Worm (Caenorhabditis elegans) whole organism, young adult: ENCODE results near the gene F22E5.7.

Experiments
- B0336.3 ChIP-seq: fragments of 200-800 bp; sonication (Bioruptor generic); IDR thresholded peaks from 2 replicates; pipeline ENCODE4 v1.3.6; 2022; ENCODE audit warnings: missing genetic modification characterization, missing compliant biosample characterization
- F10E7.11 ChIP-seq: sonication (generic microtip); optimal IDR thresholded peaks from 2 replicates; lab custom pipeline; 2017; ENCODE audit warnings: mild to moderate bottlenecking, missing genetic modification characterization, moderate library complexity, missing compliant biosample characterization
- F22D6.2 ChIP-seq: sonication (generic microtip); optimal IDR thresholded peaks from 2 replicates; lab custom pipeline; 2016; ENCODE audit warnings: mild to moderate bottlenecking, missing genetic modification characterization, missing compliant biosample characterization
- F23B12.7 ChIP-seq: sonication (generic microtip); optimal IDR thresholded peaks from 2 replicates; lab custom pipeline; 2017; ENCODE audit warnings: missing genetic modification characterization, mild to moderate bottlenecking, missing compliant biosample characterization, antibody characterized with exemption, moderate library complexity; ENCODE audit not compliant: insufficient read depth
- dpff-1 ChIP-seq: sonication (generic microtip); optimal IDR thresholded peaks from 2 replicates; lab custom pipeline; 2017; ENCODE audit warnings: mild to moderate bottlenecking, missing genetic modification characterization, missing compliant biosample characterization
- ets-4 ChIP-seq: fragments of 200-800 bp; sonication (Bioruptor generic); optimal IDR thresholded peaks from 2 replicates; lab custom pipeline; 2018; ENCODE audit warnings: mild to moderate bottlenecking, missing genetic modification characterization, missing compliant biosample characterization
- fkh-3 ChIP-seq: sonication (generic microtip); optimal IDR thresholded peaks from 2 replicates; lab custom pipeline; 2016; ENCODE audit warnings: mild to moderate bottlenecking, missing genetic modification characterization, missing compliant biosample characterization
- lag-1 ChIP-seq: fragments of 200-800 bp; sonication (Bioruptor generic); IDR thresholded peaks from 2 replicates; pipeline ENCODE4 v1.3.6; 2022; ENCODE audit warnings: missing genetic modification reagents, missing genetic modification characterization, missing compliant biosample characterization
- nfya-1 ChIP-seq: sonication (generic microtip); optimal IDR thresholded peaks from 2 replicates; lab custom pipeline; 2017; ENCODE audit warnings: antibody characterized with exemption, missing compliant biosample characterization, missing genetic modification characterization, borderline replicate concordance; ENCODE audit not compliant: insufficient read depth
- nhr-80 ChIP-seq: sonication (generic microtip); optimal IDR thresholded peaks from 2 replicates; lab custom pipeline; 2016; ENCODE audit warnings: missing genetic modification characterization, missing compliant biosample characterization
- snpc-4 ChIP-seq, 5 experiments: fragments of 150-350 bp in 1 of 5; sonication (generic microtip) in 4 of 5; optimal IDR thresholded peaks; 2 replicates each; lab custom pipeline; 2014 to 2018; ENCODE audit warnings: missing genetic modification characterization in 5 of 5, missing biosample characterization in 3 of 5, antibody characterized with exemption in 2 of 5, mild to moderate bottlenecking in 2 of 5, missing compliant biosample characterization in 2 of 5, missing genotype in 2 of 5, moderate library complexity in 2 of 5, missing genetic modification reagents in 1 of 5
- unc-130 ChIP-seq: sonication (generic microtip); optimal IDR thresholded peaks from 2 replicates; lab custom pipeline; 2016; ENCODE audit warnings: missing genetic modification reagents, missing genetic modification characterization, missing compliant biosample characterization
- unc-62 ChIP-seq: fragments of 150-350 bp; optimal IDR thresholded peaks from 2 replicates; lab custom pipeline; 2014; ENCODE audit warnings: missing biosample characterization, missing genetic modification reagents, missing genetic modification characterization

DNA sequence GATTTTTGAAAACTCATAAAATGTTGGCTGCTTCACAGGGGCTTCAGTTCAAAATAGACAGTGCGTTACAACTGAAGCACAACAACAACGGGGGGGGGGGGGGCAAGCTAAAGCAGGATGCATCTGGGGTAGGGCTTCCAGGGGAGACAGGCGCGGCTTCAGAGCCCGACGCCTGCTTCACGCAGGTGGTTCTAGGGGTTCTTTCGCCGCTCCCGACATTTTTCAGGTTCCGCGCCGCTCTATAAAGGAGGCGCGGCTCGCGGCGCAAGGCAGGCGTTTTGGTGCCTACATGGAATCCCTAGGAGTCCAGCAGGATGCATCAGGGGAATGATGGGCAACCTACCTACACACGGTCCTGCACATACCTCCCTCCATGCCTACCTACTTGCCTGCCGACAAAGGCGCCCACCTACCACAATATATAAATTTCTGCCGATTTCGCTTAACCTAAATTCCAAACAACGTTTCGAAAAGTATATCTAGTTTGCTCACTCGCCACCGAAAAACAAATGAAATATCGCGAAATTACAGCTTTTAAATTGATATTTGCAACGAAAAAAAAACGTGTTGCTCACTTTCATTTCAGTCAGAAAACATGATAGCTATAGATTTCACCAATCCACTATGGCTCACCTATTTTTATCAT lies 14.6 kb upstream of the F22E5.7 start, which contains the start of gene sri-71:
- TF ChIP-seq F22D6.2 (no peak), ets-4 (GFP tag; lab: Kevin White, UChicago) (no peak), lag-1 (no peak), F10E7.11 (no peak), unc-62 (GFP tag; lab: Kevin White, UChicago) (no peak), nhr-80 (no peak), dpff-1 (tag; lab: Kevin White, UChicago) (no peak), snpc-4 (GFP tag; optimal IDR thresholded peaks at IDR 0.05; lab: Kevin White, UChicago) (no peak), snpc-4 (tag; optimal IDR thresholded peaks at IDR 0.05; lab: Kevin White, UChicago) (no peak), B0336.3 (no peak), unc-130 (GFP tag; lab: Kevin White, UChicago) (no peak), fkh-3 (tag; lab: Kevin White, UChicago) (no peak), F23B12.7 (tag; lab: Kevin White, UChicago) (no peak), nfya-1 (tag; lab: Kevin White, UChicago) (no peak)
